Worm (Caenorhabditis elegans): ENCODE data around the gene nhr-148.

Gene nhr-148

ce11 chrV:7379384-7379783 lies 37.4 kb downstream of the nhr-148 start, which contains the start of gene srsx-24:
Gene srsx-24, minus strand, starts transcription at chrV:7379484.
- TF ChIP-seq rpc-1 (optimal IDR thresholded peaks at IDR 0.05): no peak
- TF ChIP-seq rpc-1 (tag; optimal IDR thresholded peaks at IDR 0.05): no peak
- no peak for TF ChIP-seq nfya-1 (tag; optimal IDR thresholded peaks at IDR 0.05; ENCODE audit: borderline replicate concordance, insufficient read depth)
- no peak for TF ChIP-seq K11D2.4 (GFP tag; IDR thresholded peaks at IDR 0.05)
- TF ChIP-seq B0035.1 (tag; optimal IDR thresholded peaks at IDR 0.05): no peak
- no peak for TF ChIP-seq F49E8.2 (tag; optimal IDR thresholded peaks at IDR 0.05; ENCODE audit: insufficient read depth)
- TF ChIP-seq attf-6 (GFP tag; IDR thresholded peaks at IDR 0.05): no peak
- no peak for TF ChIP-seq F52B5.7 (tag; optimal IDR thresholded peaks at IDR 0.05)
- TF ChIP-seq B0336.3 (GFP tag; IDR thresholded peaks at IDR 0.05): no peak
- TF ChIP-seq nfya-2 (GFP tag; IDR thresholded peaks at IDR 0.05): no peak
- no peak for TF ChIP-seq lag-1 (GFP tag; IDR thresholded peaks at IDR 0.05)
- no peak for TF ChIP-seq egl-18 (GFP tag; IDR thresholded peaks at IDR 0.05)
- TF ChIP-seq lin-35 (GFP tag; optimal IDR thresholded peaks at IDR 0.05): no peak
- TF ChIP-seq aptf-2 (GFP tag; conservative IDR thresholded peaks at IDR 0.05): no peak
- TF ChIP-seq T07F8.4 (tag; optimal IDR thresholded peaks at IDR 0.05): no peak

- TF ChIP-seq tbp1 (GFP tag; optimal IDR thresholded peaks at IDR 0.05) (no peak), ztf-6 (GFP tag; IDR thresholded peaks at IDR 0.05) (no peak)
These were observed 39.1 kb downstream of the nhr-148 start, which contains the start of gene C03G6.17 for ce11 chrV:7381008-7381407. Gene C03G6.17, minus strand, starts transcription at chrV:7381108.

ce11 chrV:7386052-7386573 lies 44.2 kb downstream of the nhr-148 start, which contains the start of gene srp-6:
Gene srp-6, minus strand, starts transcription at chrV:7386102.
- TF ChIP-seq cebp-1 (GFP tag; IDR thresholded peaks at IDR 0.05) (no peak), cebp-1 (tag; optimal IDR thresholded peaks at IDR 0.05) (no peak), madf-10 (tag; optimal IDR thresholded peaks at IDR 0.05) (no peak), Y79H2A.3 (GFP tag; conservative IDR thresholded peaks at IDR 0.05) (no peak), hlh-26 (GFP tag; conservative IDR thresholded peaks at IDR 0.05) (no peak), F37B4.10 (GFP tag; IDR thresholded peaks at IDR 0.05) (no peak), nfya-2 (GFP tag; IDR thresholded peaks at IDR 0.05) (no peak), bed-2 (GFP tag; IDR thresholded peaks at IDR 0.05) (no peak), hlh-12 (tag; optimal IDR thresholded peaks at IDR 0.05) (no peak)

ce11 chrV:7387755-7388154 lies 45.8 kb downstream of the nhr-148 start, which contains the start of gene C02H6.3:
Gene C02H6.3, minus strand, starts transcription at chrV:7387855.
- TF ChIP-seq madf-10 (tag; optimal IDR thresholded peaks at IDR 0.05): no peak
- TF ChIP-seq F37B4.10 (GFP tag; IDR thresholded peaks at IDR 0.05): no peak
- TF ChIP-seq aptf-3 (GFP tag; IDR thresholded peaks at IDR 0.05): no peak
- TF ChIP-seq somi-1 (GFP tag; optimal IDR thresholded peaks at IDR 0.05): no peak

ce11 chrV:7389771-7390170 lies 47.8 kb downstream of the nhr-148 start, which contains the start of gene C02H6.1:
Gene C02H6.1, minus strand, starts transcription at chrV:7389871.
- no peak for TF ChIP-seq T07F8.4 (tag; optimal IDR thresholded peaks at IDR 0.05)
- no peak for TF ChIP-seq F57C9.4 (tag; optimal IDR thresholded peaks at IDR 0.05)
- no peak for TF ChIP-seq nhr-120 (GFP tag; IDR thresholded peaks at IDR 0.05)
- TF ChIP-seq ceh-40 (GFP tag; IDR thresholded peaks at IDR 0.05): no peak
- no peak for TF ChIP-seq nfya-1 (tag; optimal IDR thresholded peaks at IDR 0.05; ENCODE audit: borderline replicate concordance, insufficient read depth)
- TF ChIP-seq lag-1 (GFP tag; IDR thresholded peaks at IDR 0.05): no peak
- no peak for TF ChIP-seq tlf-1 (GFP tag; optimal IDR thresholded peaks at IDR 0.05)
- no peak for TF ChIP-seq K11D2.4 (GFP tag; IDR thresholded peaks at IDR 0.05)
- no peak for TF ChIP-seq let-526 (GFP tag; IDR thresholded peaks at IDR 0.05)

Measured in whole organism, young adult.